Worm (Caenorhabditis elegans) whole organism, late embryonic: ENCODE data around the gene srxa-15.

Experiments used
- ceh-2 ChIP-seq: sonication (generic microtip); optimal IDR thresholded peaks from 2 replicates; lab custom pipeline; 2016; ENCODE audit warnings: missing genotype, missing genetic modification characterization, missing compliant biosample characterization
- ceh-9 ChIP-seq: sonication (generic microtip); optimal IDR thresholded peaks from 2 replicates; lab custom pipeline; 2016; ENCODE audit warnings: mild to moderate bottlenecking, missing genetic modification characterization, inconsistent platforms, missing compliant biosample characterization
- ets-4 ChIP-seq: sonication (generic microtip); optimal IDR thresholded peaks from 2 replicates; lab custom pipeline; 2016; ENCODE audit warnings: missing genetic modification characterization, missing compliant biosample characterization
- nfya-1 ChIP-seq: sonication (generic microtip); optimal IDR thresholded peaks from 2 replicates; lab custom pipeline; 2017; ENCODE audit warnings: missing genetic modification characterization, mild to moderate bottlenecking, missing compliant biosample characterization, antibody characterized with exemption, moderate library complexity
- nhr-11 ChIP-seq: fragments of 150-350 bp; optimal IDR thresholded peaks from 2 replicates; lab custom pipeline; 2014; ENCODE audit warnings: missing biosample characterization, missing genetic modification characterization
- pag-3 ChIP-seq: sonication (generic microtip); optimal IDR thresholded peaks from 2 replicates; lab custom pipeline; 2016; ENCODE audit warnings: missing compliant biosample characterization, missing genetic modification characterization, borderline replicate concordance
- pha-4 ChIP-seq: fragments of 150-350 bp; optimal IDR thresholded peaks from 2 replicates; lab custom pipeline; 2018; ENCODE audit warnings: missing biosample characterization, missing genetic modification reagents, missing genetic modification characterization
- syd-9 ChIP-seq: sonication (generic microtip); optimal IDR thresholded peaks from 2 replicates; lab custom pipeline; 2016; ENCODE audit warnings: mild to moderate bottlenecking, missing genetic modification characterization, moderate library complexity, missing compliant biosample characterization
- unc-86 ChIP-seq: sonication (generic microtip); optimal IDR thresholded peaks from 2 replicates; lab custom pipeline; 2016; ENCODE audit warnings: missing genetic modification characterization, missing compliant biosample characterization
- zip-5 ChIP-seq: sonication (generic microtip); optimal IDR thresholded peaks from 2 replicates; lab custom pipeline; 2016; ENCODE audit warnings: missing genetic modification characterization, missing compliant biosample characterization

DNA sequence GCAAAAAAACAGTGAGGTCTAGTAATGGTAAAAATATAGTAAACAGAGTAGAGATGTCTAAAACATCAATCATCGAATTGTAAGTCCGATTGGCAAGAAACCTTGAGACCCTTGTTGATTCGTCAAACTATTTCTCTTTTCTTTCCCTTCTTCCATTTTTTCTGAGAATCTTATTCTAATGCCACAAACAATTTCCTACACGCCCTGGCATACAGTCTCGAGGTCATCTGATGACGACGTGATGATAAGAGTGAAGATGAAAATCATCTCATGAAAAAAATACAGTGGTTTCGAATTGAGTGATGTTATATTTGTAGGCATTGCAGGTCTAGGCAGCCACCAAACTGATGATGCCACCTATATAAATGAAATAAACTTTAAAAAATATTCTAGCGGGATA is 50.9 kb downstream of the srxa-15 start:
- no peak for TF ChIP-seq ets-4
- no peak for TF ChIP-seq unc-86 (tag; lab: Kevin White, UChicago)
- TF ChIP-seq ceh-2: no peak
- TF ChIP-seq pha-4 (tag; lab: Kevin White, UChicago): no peak
- TF ChIP-seq syd-9 (tag; lab: Kevin White, UChicago): no peak
- no peak for TF ChIP-seq ceh-9 (tag; lab: Kevin White, UChicago)
- no peak for TF ChIP-seq zip-5 (tag; lab: Kevin White, UChicago)
- no peak for TF ChIP-seq nfya-1 (tag; lab: Kevin White, UChicago)
- no peak for TF ChIP-seq nhr-11
- no peak for TF ChIP-seq pag-3 (tag; lab: Kevin White, UChicago)
